Worm (Caenorhabditis elegans) whole organism, L1 larva: Measurements from ENCODE around the gene F40F9.3.
A peak's percentile ranks its signal among the peaks of the same experiment; 100 is the strongest.

Experiments
- C16A3.4 ChIP-seq: fragments of 150-350 bp; optimal IDR thresholded peaks from 2 replicates; lab custom pipeline; 2014; ENCODE audit warnings: missing biosample characterization, missing genetic modification characterization
- dpl-1 ChIP-seq, 3 experiments: fragments of 150-350 bp in 2 of 3; sonication (generic microtip) in 1 of 3; optimal IDR thresholded peaks; 2 replicates each; lab custom pipeline; 2014 to 2017; ENCODE audit warnings: missing biosample characterization in 3 of 3, missing genetic modification characterization in 3 of 3, missing genetic modification reagents in 3 of 3
- fkh-10 ChIP-seq: sonication (generic microtip); optimal IDR thresholded peaks from 2 replicates; lab custom pipeline; 2017; ENCODE audit warnings: missing biosample characterization, missing genetic modification reagents, missing genetic modification characterization
- fos-1 ChIP-seq: fragments of 150-350 bp; optimal IDR thresholded peaks from 2 replicates; lab custom pipeline; 2014; ENCODE audit warnings: missing biosample characterization, missing genetic modification characterization
- lsy-2 ChIP-seq, 2 experiments: fragments of 150-350 bp; optimal IDR thresholded peaks; 2 replicates each; lab custom pipeline; 2014; ENCODE audit warnings: missing biosample characterization in 2 of 2, missing genetic modification characterization in 2 of 2
- mdl-1 ChIP-seq, 2 experiments: fragments of 150-350 bp; optimal IDR thresholded peaks; 2 replicates each; lab custom pipeline; 2014 to 2017; ENCODE audit warnings: missing biosample characterization in 2 of 2, missing genetic modification characterization in 2 of 2, inconsistent platforms in 1 of 2
- pag-3 ChIP-seq: sonication (generic microtip); optimal IDR thresholded peaks from 2 replicates; lab custom pipeline; 2017; ENCODE audit warnings: missing genetic modification characterization, mild to moderate bottlenecking, missing compliant biosample characterization, antibody characterized with exemption, borderline replicate concordance; ENCODE audit not compliant: insufficient read depth
- unc-130 ChIP-seq: fragments of 150-350 bp; optimal IDR thresholded peaks from 2 replicates; lab custom pipeline; 2017; ENCODE audit warnings: missing biosample characterization, missing genetic modification characterization, inconsistent platforms
- zag-1 ChIP-seq: fragments of 150-350 bp; optimal IDR thresholded peaks from 2 replicates; lab custom pipeline; 2014; ENCODE audit warnings: missing biosample characterization, missing genetic modification characterization

DNA sequence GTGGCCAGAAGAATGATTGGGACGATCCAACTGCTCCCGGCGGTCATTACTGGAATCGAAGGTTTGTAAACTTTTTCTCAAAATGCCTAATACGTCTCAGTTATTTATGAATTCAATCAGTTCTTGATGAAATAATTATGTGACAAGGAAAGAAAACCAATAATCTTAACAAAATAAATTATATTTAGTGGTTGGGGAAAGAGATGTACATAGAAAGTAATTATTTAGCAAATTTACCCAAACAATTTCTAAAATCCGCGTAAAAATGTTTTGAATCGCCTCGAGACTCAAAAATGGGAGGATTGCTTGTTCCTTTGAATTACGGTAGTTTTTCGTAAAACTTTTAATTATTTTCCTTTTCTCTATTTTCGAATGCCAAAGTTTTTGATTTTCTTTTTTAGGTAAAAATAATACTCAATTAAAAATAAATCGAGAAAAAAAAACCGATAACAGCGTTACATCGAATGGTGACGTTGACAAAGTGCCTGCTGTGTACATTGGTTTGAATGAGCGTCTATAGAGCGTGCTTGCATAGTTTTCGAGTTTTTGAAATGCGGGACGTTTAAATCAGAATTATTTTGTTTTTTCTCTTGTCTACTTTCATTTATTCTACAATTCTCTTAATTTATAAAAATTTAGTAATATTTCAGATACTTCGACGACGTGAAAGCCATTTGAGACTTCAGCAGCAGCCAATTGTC, 14.6 kb downstream of the F40F9.3 start, which contains the start of the genes aagr-3 and drap-1:
- TF ChIP-seq C16A3.4 (peak; percentile 76), fos-1 (peak; percentile 36), pag-3 (tag; lab: Kevin White, UChicago) (no peak), mdl-1 (tag; optimal IDR thresholded peaks at IDR 0.05; lab: Kevin White, UChicago) (peak in 1 of 2 experiments; percentile 42), dpl-1 (GFP tag; optimal IDR thresholded peaks at IDR 0.05; lab: Kevin White, UChicago) (peak; percentile 52 to 84 (median 75)), lsy-2 (tag; optimal IDR thresholded peaks at IDR 0.05; lab: Kevin White, UChicago) (peak; percentile 51 to 88), unc-130 (tag; lab: Kevin White, UChicago) (no peak), zag-1 (tag; lab: Kevin White, UChicago) (no peak), fkh-10 (no peak)
